Fruit fly (Drosophila melanogaster) whole organism, embryonic: Measurements from ENCODE around the gene CG31908.
A peak's percentile ranks its signal among the peaks of the same experiment; 100 is the strongest.

Experiments used
- Atf-2 ChIP-seq: fragments of 200-800 bp; sonication (Bioruptor generic); optimal IDR thresholded peaks from 2 replicates; lab custom pipeline; 2016; ENCODE audit warnings: missing biosample characterization, missing genetic modification characterization
- Awh ChIP-seq: fragments of 200-800 bp; sonication (Bioruptor generic); IDR thresholded peaks from 2 replicates; pipeline ENCODE4, ENCODE4 v1.3.6; 2022; ENCODE audit warnings: missing biosample characterization, missing genetic modification characterization
- Bdp1 ChIP-seq: fragments of 200-800 bp; sonication (Bioruptor generic); optimal IDR thresholded peaks from 3 replicates; lab custom pipeline; 2016; ENCODE audit warnings: missing biosample characterization, missing genetic modification characterization
- CG10979 ChIP-seq: fragments of 200-800 bp; sonication (Bioruptor generic); optimal IDR thresholded peaks from 2 replicates; lab custom pipeline; 2018; ENCODE audit warnings: missing biosample characterization, mild to moderate bottlenecking, missing genetic modification characterization, moderate library complexity
- CG11504 ChIP-seq: fragments of 200-800 bp; sonication (Bioruptor generic); optimal IDR thresholded peaks from 3 replicates; lab custom pipeline; 2019; ENCODE audit warnings: missing biosample characterization, mild to moderate bottlenecking, missing genetic modification characterization, moderate library complexity
- CG12299 ChIP-seq: fragments of 200-800 bp; sonication (Bioruptor generic); optimal IDR thresholded peaks from 2 replicates; lab custom pipeline; 2018; ENCODE audit warnings: missing biosample characterization, mild to moderate bottlenecking, missing genetic modification characterization
- CG12942 ChIP-seq: fragments of 200-800 bp; sonication (Bioruptor generic); optimal IDR thresholded peaks from 3 replicates; lab custom pipeline; 2016; ENCODE audit warnings: missing biosample characterization, missing genetic modification characterization
- CG14050 ChIP-seq: fragments of 200-800 bp; sonication (Bioruptor generic); IDR thresholded peaks from 3 replicates; pipeline ENCODE4 v1.3.6; 2022; ENCODE audit warnings: missing biosample characterization, missing genetic modification characterization
- CG14860 ChIP-seq: fragments of 200-800 bp; sonication (Bioruptor generic); IDR thresholded peaks from 3 replicates; pipeline ENCODE4 v1.3.6; 2022; ENCODE audit warnings: missing biosample characterization, missing genetic modification characterization; ENCODE audit not compliant: partially characterized antibody
- CG17829 ChIP-seq: fragments of 200-800 bp; optimal IDR thresholded peaks from 2 replicates; lab custom pipeline; 2019; ENCODE audit warnings: missing biosample characterization, mild to moderate bottlenecking, missing genetic modification characterization, moderate library complexity
- CG18764 ChIP-seq: fragments of 200-800 bp; sonication (Bioruptor generic); optimal IDR thresholded peaks from 3 replicates; lab custom pipeline; 2016; ENCODE audit warnings: missing biosample characterization, missing genetic modification characterization
- CG31224 ChIP-seq: fragments of 200-800 bp; sonication (Bioruptor generic); IDR thresholded peaks from 2 replicates; pipeline ENCODE4 v1.3.6; 2022; ENCODE audit warnings: missing biosample characterization, missing genetic modification characterization
- CG3407 ChIP-seq: fragments of 200-800 bp; sonication (Bioruptor generic); optimal IDR thresholded peaks from 2 replicates; lab custom pipeline; 2018; ENCODE audit warnings: missing biosample characterization, mild to moderate bottlenecking, missing genetic modification characterization
- CG3995 ChIP-seq: fragments of 200-800 bp; sonication (Bioruptor generic); optimal IDR thresholded peaks from 3 replicates; lab custom pipeline; 2016; ENCODE audit warnings: missing biosample characterization, missing genetic modification characterization
- CG4730 ChIP-seq: fragments of 200-800 bp; sonication (Bioruptor generic); IDR thresholded peaks from 2 replicates; pipeline ENCODE4 v1.3.6; 2022; ENCODE audit warnings: missing biosample characterization, missing genetic modification characterization
- CG5953 ChIP-seq: fragments of 200-800 bp; sonication (Bioruptor generic); IDR thresholded peaks from 2 replicates; pipeline ENCODE4 v1.3.6; 2022; ENCODE audit warnings: missing biosample characterization, missing genetic modification characterization
- CG8359 ChIP-seq: fragments of 200-800 bp; sonication (Bioruptor generic); optimal IDR thresholded peaks from 2 replicates; lab custom pipeline; 2017; ENCODE audit warnings: missing biosample characterization, mild to moderate bottlenecking, missing genetic modification characterization, borderline replicate concordance
- CG9437 ChIP-seq: fragments of 200-800 bp; sonication (Bioruptor generic); optimal IDR thresholded peaks from 2 replicates; lab custom pipeline; 2018; ENCODE audit warnings: missing biosample characterization, mild to moderate bottlenecking, missing genetic modification characterization
- CG9817 ChIP-seq: fragments of 200-800 bp; sonication (Bioruptor generic); optimal IDR thresholded peaks from 2 replicates; lab custom pipeline; 2018; ENCODE audit warnings: missing biosample characterization, mild to moderate bottlenecking, missing genetic modification characterization, moderate library complexity
- Dfd ChIP-seq, 2 experiments: fragments of >200 bp; optimal IDR thresholded peaks; 2 replicates each; lab custom pipeline; 2017; ENCODE audit warnings: missing biosample characterization in 2 of 2, missing genetic modification characterization in 2 of 2
- Dll ChIP-seq: fragments of 200-800 bp; sonication (Bioruptor generic); IDR thresholded peaks from 4 replicates; pipeline ENCODE4 v1.3.6; 2022; ENCODE audit warnings: missing biosample characterization, missing genetic modification characterization; ENCODE audit not compliant: partially characterized antibody
- E2f2 ChIP-seq: fragments of 200-800 bp; sonication (Bioruptor generic); IDR thresholded peaks from 2 replicates; pipeline ENCODE4 v1.3.6; 2022; ENCODE audit warnings: missing biosample characterization, missing genetic modification characterization
- Elba2 ChIP-seq: fragments of 200-800 bp; sonication (Bioruptor generic); optimal IDR thresholded peaks from 3 replicates; lab custom pipeline; 2016; ENCODE audit warnings: missing biosample characterization, missing genetic modification characterization
- HLH3B ChIP-seq: fragments of 200-800 bp; sonication (Bioruptor generic); IDR thresholded peaks from 2 replicates; pipeline ENCODE4 v1.3.6; 2022; ENCODE audit warnings: missing biosample characterization, missing genetic modification characterization
- Hmx ChIP-seq: fragments of 200-800 bp; sonication (Bioruptor generic); optimal IDR thresholded peaks from 2 replicates; lab custom pipeline; 2016; ENCODE audit warnings: missing biosample characterization, missing genetic modification characterization
- Hr51 ChIP-seq, 2 experiments: fragments of 200-800 bp; sonication (Bioruptor generic); optimal IDR thresholded peaks; 2 replicates in 1 of 2; 3 replicates in 1 of 2; lab custom pipeline; 2016 to 2018; ENCODE audit warnings: missing biosample characterization in 2 of 2, missing genetic modification characterization in 2 of 2, mild to moderate bottlenecking in 1 of 2, moderate library complexity in 1 of 2
- Kr ChIP-seq: fragments of 200-800 bp; sonication (Bioruptor generic); optimal IDR thresholded peaks from 2 replicates; lab custom pipeline; 2017; ENCODE audit warnings: missing biosample characterization, mild to moderate bottlenecking, missing genetic modification characterization
- MESR4 ChIP-seq: fragments of 200-800 bp; sonication (Bioruptor generic); optimal IDR thresholded peaks from 2 replicates; lab custom pipeline; 2018; ENCODE audit warnings: missing biosample characterization, mild to moderate bottlenecking, missing genetic modification characterization, moderate library complexity
- NC2α ChIP-seq: fragments of 200-800 bp; sonication (Bioruptor generic); optimal IDR thresholded peaks from 2 replicates; lab custom pipeline; 2016; ENCODE audit warnings: missing biosample characterization, missing genetic modification characterization
- NC2β ChIP-seq: fragments of 200-800 bp; sonication (Bioruptor generic); optimal IDR thresholded peaks from 2 replicates; lab custom pipeline; 2016; ENCODE audit warnings: missing biosample characterization, missing genetic modification characterization
- Nf-YA ChIP-seq: fragments of 200-800 bp; sonication (Bioruptor generic); IDR thresholded peaks from 2 replicates; pipeline ENCODE4 v1.3.6; 2022; ENCODE audit warnings: missing biosample characterization, missing genetic modification characterization
- Oli ChIP-seq: fragments of 200-800 bp; sonication (Bioruptor generic); optimal IDR thresholded peaks from 2 replicates; lab custom pipeline; 2018; ENCODE audit warnings: missing biosample characterization, mild to moderate bottlenecking, missing genetic modification characterization, moderate library complexity
- Rfx ChIP-seq: fragments of 200-800 bp; sonication (Bioruptor generic); IDR thresholded peaks from 2 replicates; pipeline ENCODE4 v1.3.6; 2022; ENCODE audit warnings: missing biosample characterization, missing genetic modification characterization
- Sry-β ChIP-seq: fragments of 200-800 bp; sonication (Bioruptor generic); optimal IDR thresholded peaks from 2 replicates; lab custom pipeline; 2018; ENCODE audit warnings: missing biosample characterization, mild to moderate bottlenecking, missing genetic modification characterization, moderate library complexity
- Trl ChIP-seq, 3 experiments: fragments of >200 bp in 2 of 3; fragments of 200-800 bp in 1 of 3; sonication (Bioruptor generic) in 1 of 3; optimal IDR thresholded peaks; 2 replicates in 1 of 3; 3 replicates in 2 of 3; lab custom pipeline; 2016 to 2017; ENCODE audit warnings: missing biosample characterization in 1 of 3, missing genetic modification characterization in 1 of 3
- crp ChIP-seq, 2 experiments: fragments of 200-800 bp; sonication (Bioruptor generic); optimal IDR thresholded peaks; 2 replicates in 1 of 2; 3 replicates in 1 of 2; lab custom pipeline; 2017; ENCODE audit warnings: missing biosample characterization in 2 of 2, missing genetic modification characterization in 2 of 2, mild to moderate bottlenecking in 1 of 2, moderate library complexity in 1 of 2
- esg ChIP-seq: fragments of 200-800 bp; sonication (Bioruptor generic); conservative IDR thresholded peaks from 2 replicates; pipeline ENCODE4 v1.3.6; 2022; ENCODE audit warnings: missing biosample characterization, missing genetic modification characterization
- fu2 ChIP-seq: fragments of 200-800 bp; sonication (Bioruptor generic); optimal IDR thresholded peaks from 2 replicates; lab custom pipeline; 2016; ENCODE audit warnings: missing biosample characterization, missing genetic modification characterization
- kay ChIP-seq: fragments of 200-800 bp; sonication (Bioruptor generic); optimal IDR thresholded peaks from 2 replicates; lab custom pipeline; 2016; ENCODE audit warnings: missing biosample characterization, missing genetic modification characterization
- mirr ChIP-seq: fragments of 200-800 bp; sonication (Bioruptor generic); optimal IDR thresholded peaks from 3 replicates; lab custom pipeline; 2018; ENCODE audit warnings: missing biosample characterization, mild to moderate bottlenecking, missing genetic modification characterization
- oc ChIP-seq: fragments of 200-800 bp; sonication (Bioruptor generic); optimal IDR thresholded peaks from 2 replicates; lab custom pipeline; 2018; ENCODE audit warnings: missing biosample characterization, mild to moderate bottlenecking, missing genetic modification characterization, moderate library complexity
- pan ChIP-seq, 4 experiments: fragments of >200 bp in 3 of 4; fragments of 200-800 bp in 1 of 4; sonication (Bioruptor generic) in 1 of 4; optimal IDR thresholded peaks in 3 of 4; IDR thresholded peaks in 1 of 4; 2 replicates each; pipeline versions ENCODE4 v1.3.6 to Lab custom; 2017 to 2022; ENCODE audit warnings: missing biosample characterization in 2 of 4, missing genetic modification characterization in 2 of 4, mixed read lengths in 1 of 4
- sc ChIP-seq, 3 experiments: fragments of >200 bp in 2 of 3; fragments of 200-800 bp in 1 of 3; sonication (Bioruptor generic) in 1 of 3; optimal IDR thresholded peaks; 2 replicates in 2 of 3; 3 replicates in 1 of 3; lab custom pipeline; 2017; ENCODE audit warnings: mild to moderate bottlenecking in 1 of 3, missing biosample characterization in 1 of 3, missing genetic modification characterization in 1 of 3, missing genetic modification reagents in 1 of 3
- sens-2 ChIP-seq: fragments of 200-800 bp; sonication (Bioruptor generic); IDR thresholded peaks from 2 replicates; pipeline ENCODE4 v1.3.6; 2022; ENCODE audit warnings: missing biosample characterization, missing genetic modification characterization
- sim ChIP-seq: fragments of 200-800 bp; sonication (Bioruptor generic); IDR thresholded peaks from 2 replicates; pipeline ENCODE4 v1.3.6; 2022; ENCODE audit warnings: missing biosample characterization, missing genetic modification characterization
- sisA ChIP-seq: fragments of 200-800 bp; sonication (Bioruptor generic); IDR thresholded peaks from 2 replicates; pipeline ENCODE4 v1.3.6; 2022; ENCODE audit warnings: missing biosample characterization, missing genetic modification characterization
- so ChIP-seq: fragments of 200-800 bp; sonication (Bioruptor generic); IDR thresholded peaks from 3 replicates; pipeline ENCODE4 v1.3.6; 2022; ENCODE audit warnings: missing biosample characterization, missing genetic modification characterization
- toy ChIP-seq: fragments of 200-800 bp; sonication (Bioruptor generic); IDR thresholded peaks from 2 replicates; pipeline ENCODE4 v1.3.6; 2022; ENCODE audit warnings: missing biosample characterization, missing genetic modification characterization
- usp ChIP-seq: fragments of >200 bp; optimal IDR thresholded peaks from 2 replicates; lab custom pipeline; 2017; ENCODE audit warnings: missing biosample characterization, missing genetic modification characterization

Gene CG31908

dm6 chr2L:7039342-7039684 lies 12.1 kb upstream of the CG31908 start (continued):
- peak; percentile 43 for TF ChIP-seq Oli
- no peak for TF ChIP-seq CG8359 (GFP tag; lab: Kevin White, UChicago)
- TF ChIP-seq mirr (GFP tag; lab: Kevin White, UChicago) = no peak
- no peak for TF ChIP-seq Dfd (GFP tag; optimal IDR thresholded peaks at IDR 0.05; lab: Kevin White, UChicago)
- TF ChIP-seq CG14050 = 0 out of 3 replicates have a peak, but pooled peaks have one; percentile 11
- no peak for TF ChIP-seq CG5953
- TF ChIP-seq Trl (optimal IDR thresholded peaks at IDR 0.05; lab: Kevin White, UChicago) = no peak
- peak; percentile 28 for TF ChIP-seq Trl (GFP tag; optimal IDR thresholded peaks at IDR 0.05; lab: Kevin White, UChicago)
- peak; percentile 70 for TF ChIP-seq Rfx (GFP tag; lab: Robert Waterston, UW)
- no peak for TF ChIP-seq CG31224 (GFP tag; lab: Robert Waterston, UW)
- TF ChIP-seq CG10979 (tag; lab: Kevin White, UChicago) = peak; percentile 42
- TF ChIP-seq CG14860 (GFP tag; lab: Robert Waterston, UW) = no peak
- peak; percentile 53 for TF ChIP-seq CG12942
- TF ChIP-seq Bdp1 (GFP tag; lab: Kevin White, UChicago) = peak; percentile 40
- TF ChIP-seq CG4730 = 0 out of 2 replicates have a peak, but pooled peaks have one; percentile 44
- TF ChIP-seq CG9437 (GFP tag; lab: Kevin White, UChicago) = peak; percentile 41
- no peak for TF ChIP-seq CG9817 (tag; lab: Kevin White, UChicago)
- peak; percentile 39 for TF ChIP-seq CG17829 (tag; lab: Kevin White, UChicago)
- TF ChIP-seq Dll = no peak
- no peak for TF ChIP-seq Elba2
- TF ChIP-seq kay (GFP tag; lab: Kevin White, UChicago) = no peak
- no peak for TF ChIP-seq sc (optimal IDR thresholded peaks at IDR 0.05; lab: Kevin White, UChicago)
- TF ChIP-seq sc (GFP tag; optimal IDR thresholded peaks at IDR 0.05; lab: Kevin White, UChicago) = no peak
- TF ChIP-seq CG3407 (GFP tag; lab: Kevin White, UChicago) = peak; percentile 26
- no peak for TF ChIP-seq NC2α (GFP tag; lab: Kevin White, UChicago)
- no peak for TF ChIP-seq sens-2 (GFP tag; lab: Robert Waterston, UW)
- TF ChIP-seq so (GFP tag; lab: Robert Waterston, UW) = peak; percentile 65; the same call in 1 of the 3 replicates
- peak; percentile 46 for TF ChIP-seq Atf-2 (GFP tag; lab: Kevin White, UChicago)
- TF ChIP-seq HLH3B (GFP tag; lab: Robert Waterston, UW) = peak; percentile 62
- TF ChIP-seq fu2 (GFP tag; lab: Kevin White, UChicago) = no peak
- TF ChIP-seq CG11504 = peak; percentile 64
- peak; percentile 49 for TF ChIP-seq Nf-YA (GFP tag; lab: Robert Waterston, UW)
- 0 out of 2 replicates have a peak, but pooled peaks have one; percentile 23 for TF ChIP-seq sim (GFP tag; lab: Robert Waterston, UW)
- TF ChIP-seq Sry-β (GFP tag; lab: Kevin White, UChicago) = no peak
- no peak for TF ChIP-seq CG18764 (GFP tag; lab: Kevin White, UChicago)
- no peak for TF ChIP-seq CG3995 (GFP tag; lab: Kevin White, UChicago)
- peak; percentile 51 for TF ChIP-seq esg (GFP tag; lab: Robert Waterston, UW)
- peak; percentile 13 for TF ChIP-seq Hmx (GFP tag; lab: Kevin White, UChicago)
- 0 out of 2 replicates have a peak, but pooled peaks have one; percentile 30 for TF ChIP-seq E2f2 (GFP tag; lab: Robert Waterston, UW)
- TF ChIP-seq CG12299 (tag; lab: Kevin White, UChicago) = peak; percentile 42
- no peak for TF ChIP-seq toy (GFP tag; lab: Robert Waterston, UW)
- no peak for TF ChIP-seq usp
- no peak for TF ChIP-seq pan (optimal IDR thresholded peaks at IDR 0.05; lab: Kevin White, UChicago)
- TF ChIP-seq pan (GFP tag; optimal IDR thresholded peaks at IDR 0.05 in 1 of 2, IDR thresholded peaks at IDR 0.05 in 1 of 2) = peak in 1 of 2 experiments; percentile 67
- peak; percentile 38 for TF ChIP-seq NC2β (GFP tag; lab: Kevin White, UChicago)
- peak; percentile 68 for TF ChIP-seq sisA (GFP tag; lab: Robert Waterston, UW)
- no peak for TF ChIP-seq Kr
- no peak for TF ChIP-seq oc (tag; lab: Kevin White, UChicago)
- peak in 1 of 2 experiments; percentile 70 for TF ChIP-seq Hr51 (GFP tag; optimal IDR thresholded peaks at IDR 0.05; lab: Kevin White, UChicago)
- TF ChIP-seq Awh (GFP tag; lab: Robert Waterston, UW) = 0 out of 2 replicates have a peak, but pooled peaks have one; percentile 31
- TF ChIP-seq crp (GFP tag; optimal IDR thresholded peaks at IDR 0.05; lab: Kevin White, UChicago) = no peak
- no peak for TF ChIP-seq MESR4 (GFP tag; lab: Kevin White, UChicago)
